Worm (Caenorhabditis elegans) whole organism, L1 larva: Measurements from ENCODE around the gene ugt-52.

Experiments
- C04F5.9 ChIP-seq: sonication (generic microtip); optimal IDR thresholded peaks from 2 replicates; lab custom pipeline; 2016; ENCODE audit warnings: missing genetic modification characterization, missing compliant biosample characterization
- C16A3.4 ChIP-seq: fragments of 150-350 bp; optimal IDR thresholded peaks from 2 replicates; lab custom pipeline; 2014; ENCODE audit warnings: missing biosample characterization, missing genetic modification characterization
- blmp-1 ChIP-seq: fragments of 150-350 bp; optimal IDR thresholded peaks from 2 replicates; lab custom pipeline; 2014; ENCODE audit warnings: missing biosample characterization, missing genetic modification characterization
- ceh-88 ChIP-seq: fragments of 200-800 bp; sonication (Bioruptor generic); IDR thresholded peaks from 2 replicates; pipeline ENCODE4 v1.3.6; 2022; ENCODE audit warnings: missing genetic modification characterization, missing compliant biosample characterization
- ces-1 ChIP-seq: fragments of 150-350 bp; optimal IDR thresholded peaks from 2 replicates; lab custom pipeline; 2014; ENCODE audit warnings: missing biosample characterization, missing genetic modification reagents, missing genetic modification characterization
- dpl-1 ChIP-seq, 3 experiments: fragments of 150-350 bp in 2 of 3; sonication (generic microtip) in 1 of 3; optimal IDR thresholded peaks; 2 replicates each; lab custom pipeline; 2014 to 2017; ENCODE audit warnings: missing biosample characterization in 3 of 3, missing genetic modification characterization in 3 of 3, missing genetic modification reagents in 3 of 3
- dsc-1 ChIP-seq: sonication (generic microtip); optimal IDR thresholded peaks from 2 replicates; lab custom pipeline; 2016; ENCODE audit warnings: mild to moderate bottlenecking, missing genetic modification characterization, missing compliant biosample characterization
- efl-1 ChIP-seq, 4 experiments: fragments of 150-350 bp; optimal IDR thresholded peaks in 3 of 4; peaks in 1 of 4; 1 replicate in 1 of 4; 2 replicates in 3 of 4; lab custom pipeline; 2014; ENCODE audit warnings: missing biosample characterization in 2 of 4, missing genetic modification characterization in 2 of 4, missing genetic modification reagents in 2 of 4
- fkh-10 ChIP-seq: sonication (generic microtip); optimal IDR thresholded peaks from 2 replicates; lab custom pipeline; 2017; ENCODE audit warnings: missing biosample characterization, missing genetic modification reagents, missing genetic modification characterization
- fkh-8 ChIP-seq: sonication (generic microtip); optimal IDR thresholded peaks from 2 replicates; lab custom pipeline; 2016; ENCODE audit warnings: mild to moderate bottlenecking, missing genetic modification characterization, missing compliant biosample characterization
- grh-1 ChIP-seq: fragments of 200-800 bp; sonication (Bioruptor generic); IDR thresholded peaks from 2 replicates; pipeline ENCODE4 v1.3.6; 2022; ENCODE audit warnings: missing genetic modification reagents, missing genetic modification characterization, missing compliant biosample characterization
- hlh-4 ChIP-seq: sonication (generic microtip); optimal IDR thresholded peaks from 2 replicates; lab custom pipeline; 2016; ENCODE audit warnings: mild to moderate bottlenecking, missing genetic modification characterization, missing compliant biosample characterization
- irx-1 ChIP-seq: sonication (generic microtip); optimal IDR thresholded peaks from 2 replicates; lab custom pipeline; 2016; ENCODE audit warnings: missing genetic modification characterization, missing compliant biosample characterization
- jun-1 ChIP-seq: fragments of 150-350 bp; optimal IDR thresholded peaks from 2 replicates; lab custom pipeline; 2014; ENCODE audit warnings: missing biosample characterization, missing genetic modification reagents, missing genetic modification characterization
- lin-14 ChIP-seq: fragments of 200-800 bp; sonication (Bioruptor generic); optimal IDR thresholded peaks from 2 replicates; lab custom pipeline; 2018; ENCODE audit warnings: mild to moderate bottlenecking, missing genetic modification characterization, moderate library complexity, missing compliant biosample characterization
- lin-35 ChIP-seq, 2 experiments: fragments of 150-350 bp; optimal IDR thresholded peaks; 2 replicates each; lab custom pipeline; 2014; ENCODE audit warnings: missing biosample characterization in 2 of 2, missing genetic modification characterization in 2 of 2, missing genetic modification reagents in 2 of 2
- lsy-2 ChIP-seq, 2 experiments: fragments of 150-350 bp; optimal IDR thresholded peaks; 2 replicates each; lab custom pipeline; 2014; ENCODE audit warnings: missing biosample characterization in 2 of 2, missing genetic modification characterization in 2 of 2
- mef-2 ChIP-seq: fragments of 150-350 bp; optimal IDR thresholded peaks from 2 replicates; lab custom pipeline; 2014; ENCODE audit warnings: missing biosample characterization, missing genetic modification characterization
- mep-1 ChIP-seq: fragments of 150-350 bp; optimal IDR thresholded peaks from 2 replicates; lab custom pipeline; 2014; ENCODE audit warnings: missing biosample characterization, missing genetic modification characterization
- nhr-11 ChIP-seq: fragments of 150-350 bp; optimal IDR thresholded peaks from 2 replicates; lab custom pipeline; 2014; ENCODE audit warnings: missing biosample characterization, missing genetic modification characterization
- nhr-12 ChIP-seq: sonication (generic microtip); optimal IDR thresholded peaks from 2 replicates; lab custom pipeline; 2017; ENCODE audit warnings: missing biosample characterization, missing genetic modification characterization
- nhr-237 ChIP-seq: fragments of 150-350 bp; optimal IDR thresholded peaks from 2 replicates; lab custom pipeline; 2014; ENCODE audit warnings: missing biosample characterization, missing genetic modification characterization
- nhr-28 ChIP-seq: fragments of 150-350 bp; optimal IDR thresholded peaks from 2 replicates; lab custom pipeline; 2014; ENCODE audit warnings: missing biosample characterization, missing genetic modification characterization
- nhr-47 ChIP-seq: sonication (generic microtip); optimal IDR thresholded peaks from 2 replicates; lab custom pipeline; 2016; ENCODE audit warnings: mild to moderate bottlenecking, missing genetic modification characterization, moderate library complexity, missing compliant biosample characterization
- nhr-71 ChIP-seq: sonication (generic microtip); optimal IDR thresholded peaks from 2 replicates; lab custom pipeline; 2016; ENCODE audit warnings: mild to moderate bottlenecking, missing genetic modification characterization, moderate library complexity, missing compliant biosample characterization
- nhr-84 ChIP-seq: sonication (generic microtip); optimal IDR thresholded peaks from 2 replicates; lab custom pipeline; 2017; ENCODE audit warnings: missing biosample characterization, missing genetic modification characterization
- nhr-85 ChIP-seq: sonication (generic microtip); peaks from one replicate; lab custom pipeline; 2016; ENCODE audit warnings: missing genetic modification characterization, inconsistent platforms, missing compliant biosample characterization
- pax-3 ChIP-seq: fragments of 200-800 bp; sonication (Bioruptor generic); optimal IDR thresholded peaks from 2 replicates; lab custom pipeline; 2018; ENCODE audit warnings: mild to moderate bottlenecking, missing genetic modification characterization, moderate library complexity, missing compliant biosample characterization
- pqm-1 ChIP-seq: sonication (generic microtip); optimal IDR thresholded peaks from 3 replicates; lab custom pipeline; 2017; ENCODE audit warnings: missing biosample characterization, missing genetic modification characterization
- skn-1 ChIP-seq: fragments of 150-350 bp; optimal IDR thresholded peaks from 2 replicates; lab custom pipeline; 2014; ENCODE audit warnings: missing biosample characterization, missing genetic modification characterization
- snpc-4 ChIP-seq: fragments of 150-350 bp; optimal IDR thresholded peaks from 2 replicates; lab custom pipeline; 2014; ENCODE audit warnings: missing biosample characterization, missing genetic modification characterization
- snu-23 ChIP-seq: sonication (generic microtip); optimal IDR thresholded peaks from 2 replicates; lab custom pipeline; 2016; ENCODE audit warnings: missing genetic modification characterization, missing compliant biosample characterization
- swsn-7 ChIP-seq: sonication (generic microtip); optimal IDR thresholded peaks from 2 replicates; lab custom pipeline; 2016; ENCODE audit warnings: missing genetic modification characterization, missing compliant biosample characterization
- unc-130 ChIP-seq: fragments of 150-350 bp; optimal IDR thresholded peaks from 2 replicates; lab custom pipeline; 2017; ENCODE audit warnings: missing biosample characterization, missing genetic modification characterization, inconsistent platforms
- unc-30 ChIP-seq: sonication (generic microtip); optimal IDR thresholded peaks from 2 replicates; lab custom pipeline; 2017; ENCODE audit warnings: missing biosample characterization, missing genetic modification characterization
- unc-98 ChIP-seq: fragments of 200-800 bp; sonication (Bioruptor generic); IDR thresholded peaks from 2 replicates; pipeline ENCODE4 v1.3.6; 2022; ENCODE audit warnings: missing genetic modification characterization, missing compliant biosample characterization
- vab-15 ChIP-seq: sonication (generic microtip); optimal IDR thresholded peaks from 2 replicates; lab custom pipeline; 2017; ENCODE audit warnings: missing genotype, mild to moderate bottlenecking, missing genetic modification characterization, missing compliant biosample characterization
- xbp-1 ChIP-seq: sonication (generic microtip); optimal IDR thresholded peaks from 2 replicates; lab custom pipeline; 2016; ENCODE audit warnings: missing genetic modification characterization, missing compliant biosample characterization
- zag-1 ChIP-seq: fragments of 150-350 bp; optimal IDR thresholded peaks from 2 replicates; lab custom pipeline; 2014; ENCODE audit warnings: missing biosample characterization, missing genetic modification characterization
- ztf-11 ChIP-seq, 2 experiments: sonication (generic microtip); optimal IDR thresholded peaks; 2 replicates each; lab custom pipeline; 2016 to 2017; ENCODE audit warnings: missing genetic modification characterization in 2 of 2, missing biosample characterization in 1 of 2, missing compliant biosample characterization in 1 of 2

Gene ugt-52

DNA sequence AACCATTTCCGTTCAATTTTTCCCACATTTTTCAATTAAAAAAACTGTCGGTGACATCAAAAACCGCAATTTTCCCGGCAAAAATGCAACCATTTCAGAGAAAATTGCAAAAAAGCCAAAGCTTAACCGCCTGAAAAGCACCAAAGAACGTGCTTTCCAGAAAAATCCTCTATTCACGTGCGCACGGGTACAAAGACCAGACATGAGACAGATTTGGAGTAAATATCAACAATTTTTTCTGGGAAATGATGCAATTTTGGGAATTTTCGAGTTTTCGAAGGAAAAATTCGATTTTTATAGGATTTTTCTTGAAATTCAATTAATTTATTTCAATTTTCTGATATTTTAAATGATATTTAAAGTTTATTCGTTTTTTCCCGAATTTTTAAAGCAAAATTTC lies 50.5 kb downstream of the ugt-52 start:
- TF ChIP-seq nhr-47 (tag; lab: Kevin White, UChicago) (peak; percentile 6), nhr-28 (no peak), ztf-11 (tag; optimal IDR thresholded peaks at IDR 0.05; lab: Kevin White, UChicago) (no peak), fkh-8 (tag; lab: Kevin White, UChicago) (peak; percentile 90), dsc-1 (peak; percentile 5), nhr-71 (tag; lab: Kevin White, UChicago) (peak; percentile 23), nhr-85 (tag; lab: Kevin White, UChicago) (peak; percentile 19)

DNA sequence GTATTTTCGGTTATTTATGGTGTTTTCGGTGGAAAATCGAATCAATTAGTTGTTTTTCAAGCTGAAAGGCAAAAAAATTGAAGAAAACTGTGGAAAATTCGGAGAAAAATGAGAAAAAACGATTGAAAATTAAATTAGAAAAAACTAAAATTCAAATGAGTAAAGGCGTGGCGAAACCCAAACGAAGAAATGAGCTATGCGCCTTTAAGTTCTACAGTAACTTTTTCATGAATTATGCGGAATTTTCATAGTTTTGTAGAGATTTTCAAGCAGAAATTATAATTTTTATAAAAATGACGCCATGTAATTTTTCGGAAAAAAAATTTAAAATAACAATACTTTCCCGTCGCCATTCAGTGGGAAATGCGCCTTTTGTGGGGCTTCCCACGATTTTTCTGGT lies 51.1 kb downstream of the ugt-52 start:
- TF ChIP-seq jun-1 (tag; lab: Kevin White, UChicago) = no peak
- no peak for TF ChIP-seq lin-35 (GFP tag; optimal IDR thresholded peaks at IDR 0.05; lab: Kevin White, UChicago)
- TF ChIP-seq xbp-1 = no peak
- no peak for TF ChIP-seq lin-14 (GFP tag; lab: Kevin White, UChicago)
- TF ChIP-seq nhr-84 = no peak
- TF ChIP-seq fkh-10 (GFP tag; lab: Kevin White, UChicago) = no peak
- no peak for TF ChIP-seq nhr-12 (tag; lab: Kevin White, UChicago)
- TF ChIP-seq snu-23 (GFP tag; lab: Kevin White, UChicago) = no peak
- no peak for TF ChIP-seq pqm-1 (tag; lab: Kevin White, UChicago)

DNA sequence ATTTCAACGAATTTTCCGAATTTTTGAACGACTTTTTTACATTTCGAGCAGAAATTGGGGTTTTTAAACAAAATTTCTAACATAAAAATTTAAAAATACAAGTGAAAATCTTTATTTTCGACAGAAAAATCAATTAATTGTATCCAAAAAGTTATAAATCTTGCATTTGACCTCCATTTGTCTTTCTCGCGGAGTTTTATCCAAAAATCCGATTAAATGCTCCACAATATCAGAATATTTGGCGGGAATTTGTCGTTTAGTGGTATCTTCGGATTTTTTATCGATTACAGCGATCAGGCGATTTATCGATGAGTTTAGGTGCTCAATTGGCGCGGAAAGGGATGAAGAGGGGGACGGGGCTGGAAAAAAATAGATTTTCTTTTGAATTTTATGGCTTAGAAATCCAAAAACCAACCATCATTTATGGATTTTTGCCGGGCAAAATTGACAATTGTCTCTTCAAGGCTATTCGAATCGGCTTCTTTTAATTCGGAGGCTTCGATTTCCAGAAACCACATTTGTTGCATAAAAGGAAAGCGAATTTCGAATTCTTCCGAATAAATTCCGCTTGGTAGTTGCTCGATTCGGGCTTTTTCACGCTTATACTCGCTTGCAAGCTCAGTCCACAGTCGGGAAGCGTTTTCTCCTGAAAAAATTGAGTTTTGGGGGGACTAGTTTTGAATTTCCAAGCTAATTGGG lies 51.8 kb downstream of the ugt-52 start:
- TF ChIP-seq efl-1 (optimal IDR thresholded peaks at IDR 0.05; lab: Kevin White, UChicago) (no peak), efl-1 (GFP tag; optimal IDR thresholded peaks at IDR 0.05 in 1 of 2; lab: Kevin White, UChicago) (peak in 1 of 2 experiments; percentile 54), lin-35 (GFP tag; optimal IDR thresholded peaks at IDR 0.05; lab: Kevin White, UChicago) (no peak), skn-1 (tag; lab: Kevin White, UChicago) (no peak)

DNA sequence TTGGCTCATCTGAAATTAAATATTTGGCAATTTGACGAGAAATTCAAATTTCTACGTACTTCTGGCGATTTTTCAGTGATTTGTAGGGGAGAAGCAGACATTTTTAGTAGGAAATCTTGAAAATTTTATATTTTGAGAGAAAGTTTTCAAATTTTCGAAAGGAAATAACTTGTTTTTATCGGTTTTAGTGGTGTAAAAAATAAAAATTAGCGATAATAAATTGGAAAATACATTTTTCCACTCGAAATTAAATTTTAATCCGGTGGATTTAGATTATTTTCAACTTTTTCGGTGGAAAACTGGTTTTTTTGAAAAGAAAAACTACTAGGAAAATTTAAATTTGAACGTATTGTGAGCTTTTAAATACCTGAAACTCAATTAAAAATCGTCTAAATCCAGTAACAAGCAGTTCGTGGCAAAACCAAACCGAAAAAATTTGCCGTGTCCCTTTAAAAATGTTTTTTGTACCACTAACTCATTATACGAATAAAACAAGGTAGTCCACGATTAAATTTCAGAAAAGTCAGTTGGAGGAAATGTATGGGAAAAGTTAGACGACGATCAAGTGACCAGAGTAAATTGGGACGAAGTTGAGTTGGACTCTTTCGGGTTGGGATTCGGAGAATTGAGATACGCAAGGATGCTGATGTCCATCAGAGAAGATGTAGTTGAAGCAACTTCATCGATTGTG lies 53.4 kb downstream of the ugt-52 start, which contains the start of the genes madf-1 and Y55F3BR.10:
Gene madf-1 (minus strand): TSS at position 101 of the 691 bp plus-strand sequence.
Gene Y55F3BR.10 (plus strand): TSS at position 641 of the 691 bp plus-strand sequence.
- TF ChIP-seq nhr-47 (tag; lab: Kevin White, UChicago) (no peak), zag-1 (no peak), snpc-4 (tag; lab: Kevin White, UChicago) (no peak), unc-98 (GFP tag; lab: Robert Waterston, UW) (no peak), lin-35 (GFP tag; optimal IDR thresholded peaks at IDR 0.05; lab: Kevin White, UChicago) (no peak), irx-1 (no peak), mef-2 (no peak), grh-1 (no peak), nhr-11 (tag; lab: Kevin White, UChicago) (no peak), C04F5.9 (tag; lab: Kevin White, UChicago) (no peak), nhr-237 (tag; lab: Kevin White, UChicago) (no peak), fkh-8 (tag; lab: Kevin White, UChicago) (no peak), vab-15 (no peak), ces-1 (no peak), ceh-88 (GFP tag; lab: Robert Waterston, UW) (no peak), unc-30 (tag; lab: Kevin White, UChicago) (no peak), C16A3.4 (tag; lab: Kevin White, UChicago) (no peak)
- TF ChIP-seq, all 84 proteins: peak for 0

DNA sequence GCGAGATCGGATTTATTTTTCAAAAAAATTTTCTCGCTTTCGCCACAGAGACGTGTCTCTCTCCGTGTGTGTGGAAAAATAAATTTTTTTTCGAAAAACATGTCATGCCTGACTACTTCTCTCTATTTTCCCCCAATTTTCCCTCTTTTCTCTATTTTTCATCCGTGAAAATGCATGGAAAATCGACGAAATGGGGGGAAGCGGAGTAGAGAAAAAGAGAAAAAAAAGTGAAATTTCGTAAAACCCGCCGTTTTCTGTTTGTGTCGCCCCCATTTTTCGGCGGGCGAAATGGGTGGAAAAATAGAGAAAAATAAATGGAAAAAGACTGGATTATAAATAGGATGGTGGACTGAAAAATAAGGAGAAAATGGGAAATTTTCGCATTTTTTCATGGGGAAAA lies 54.9 kb downstream of the ugt-52 start:
- no peak for TF ChIP-seq pax-3
- TF ChIP-seq lsy-2 (tag; optimal IDR thresholded peaks at IDR 0.05; lab: Kevin White, UChicago) = peak in 1 of 2 experiments; percentile 7
- TF ChIP-seq grh-1 = no peak
- peak; percentile 29 for TF ChIP-seq mep-1 (tag; lab: Kevin White, UChicago)
- no peak for TF ChIP-seq hlh-4 (tag; lab: Kevin White, UChicago)
- TF ChIP-seq C16A3.4 (tag; lab: Kevin White, UChicago) = no peak
- peak in 1 of 3 experiments; percentile 6 for TF ChIP-seq dpl-1 (GFP tag; optimal IDR thresholded peaks at IDR 0.05; lab: Kevin White, UChicago)
- TF ChIP-seq unc-130 (tag; lab: Kevin White, UChicago) = no peak
- peak; percentile 99 for TF ChIP-seq blmp-1 (tag; lab: Kevin White, UChicago)
- no peak for TF ChIP-seq swsn-7 (tag; lab: Kevin White, UChicago)
- TF ChIP-seq, all 84 proteins: peak for 4
